Fruit fly (Drosophila melanogaster) whole organism, wandering third instar larva: ENCODE measurements around the gene CG4098.

Experiments
- CG32264 ChIP-seq: fragments of 200-800 bp; sonication (Bioruptor generic); optimal IDR thresholded peaks from 2 replicates; lab custom pipeline; 2016; ENCODE audit warnings: missing biosample characterization, missing genetic modification characterization
- Dfd ChIP-seq: fragments of >200 bp; optimal IDR thresholded peaks from 2 replicates; lab custom pipeline; 2017; ENCODE audit warnings: missing biosample characterization, missing genetic modification characterization
- GATAd ChIP-seq: sonication (Bioruptor generic); optimal IDR thresholded peaks from 2 replicates; lab custom pipeline; 2016; ENCODE audit warnings: missing biosample characterization, missing genetic modification characterization
- Hr78 ChIP-seq: fragments of >200 bp; optimal IDR thresholded peaks from 2 replicates; lab custom pipeline; 2017; ENCODE audit warnings: missing biosample characterization, missing genetic modification characterization
- Hr83 ChIP-seq: fragments of 200-300 bp; sonication (Bioruptor generic); optimal IDR thresholded peaks from 2 replicates; lab custom pipeline; 2016; ENCODE audit warnings: missing biosample characterization, mild to moderate bottlenecking, missing genetic modification characterization, moderate library complexity; ENCODE audit not compliant: poor library complexity, severe bottlenecking
- Rel ChIP-seq, 2 experiments: fragments of 200-800 bp; sonication (Bioruptor generic) in 1 of 2; optimal IDR thresholded peaks; 2 replicates in 1 of 2; 3 replicates in 1 of 2; lab custom pipeline; 2016 to 2019; ENCODE audit warnings: mild to moderate bottlenecking in 2 of 2, missing biosample characterization in 2 of 2, missing genetic modification characterization in 2 of 2, moderate library complexity in 1 of 2
- dl ChIP-seq, 2 experiments: fragments of 175-275, 200-275 bp in 1 of 2; fragments of 200-275 bp in 1 of 2; sonication (Bioruptor generic); optimal IDR thresholded peaks; lab custom pipeline; 2018; ENCODE audit warnings: mild to moderate bottlenecking in 2 of 2, missing biosample characterization in 2 of 2, missing genetic modification characterization in 2 of 2, moderate library complexity in 2 of 2; ENCODE audit not compliant: partially characterized antibody in 2 of 2, insufficient read depth in 1 of 2
- fru ChIP-seq: fragments of 200-800 bp; sonication (Bioruptor generic); optimal IDR thresholded peaks from 3 replicates; lab custom pipeline; 2016; ENCODE audit warnings: missing biosample characterization, mild to moderate bottlenecking, missing genetic modification characterization
- jim ChIP-seq: fragments of 175-275, 200-325 bp; sonication (Bioruptor generic); optimal IDR thresholded peaks from 2 replicates; lab custom pipeline; 2016; ENCODE audit warnings: missing biosample characterization, mild to moderate bottlenecking, missing genetic modification characterization
- lola ChIP-seq: fragments of >200 bp; optimal IDR thresholded peaks from 2 replicates; lab custom pipeline; 2017; ENCODE audit warnings: missing biosample characterization, missing genetic modification characterization
- pan ChIP-seq: fragments of >200 bp; optimal IDR thresholded peaks from 2 replicates; lab custom pipeline; 2017
- psq ChIP-seq: fragments of 200-800 bp; sonication (Bioruptor generic); optimal IDR thresholded peaks from 3 replicates; lab custom pipeline; 2017; ENCODE audit warnings: missing biosample characterization, mild to moderate bottlenecking, missing genetic modification characterization, moderate library complexity
- rgr ChIP-seq: fragments of 200-800 bp; sonication (Bioruptor generic); optimal IDR thresholded peaks from 3 replicates; lab custom pipeline; 2016; ENCODE audit warnings: missing biosample characterization, mild to moderate bottlenecking, missing genetic modification characterization
- sage ChIP-seq: fragments of 200-800 bp; sonication (Bioruptor generic); optimal IDR thresholded peaks from 2 replicates; lab custom pipeline; 2016; ENCODE audit warnings: missing biosample characterization, mild to moderate bottlenecking, missing genetic modification characterization

DNA sequence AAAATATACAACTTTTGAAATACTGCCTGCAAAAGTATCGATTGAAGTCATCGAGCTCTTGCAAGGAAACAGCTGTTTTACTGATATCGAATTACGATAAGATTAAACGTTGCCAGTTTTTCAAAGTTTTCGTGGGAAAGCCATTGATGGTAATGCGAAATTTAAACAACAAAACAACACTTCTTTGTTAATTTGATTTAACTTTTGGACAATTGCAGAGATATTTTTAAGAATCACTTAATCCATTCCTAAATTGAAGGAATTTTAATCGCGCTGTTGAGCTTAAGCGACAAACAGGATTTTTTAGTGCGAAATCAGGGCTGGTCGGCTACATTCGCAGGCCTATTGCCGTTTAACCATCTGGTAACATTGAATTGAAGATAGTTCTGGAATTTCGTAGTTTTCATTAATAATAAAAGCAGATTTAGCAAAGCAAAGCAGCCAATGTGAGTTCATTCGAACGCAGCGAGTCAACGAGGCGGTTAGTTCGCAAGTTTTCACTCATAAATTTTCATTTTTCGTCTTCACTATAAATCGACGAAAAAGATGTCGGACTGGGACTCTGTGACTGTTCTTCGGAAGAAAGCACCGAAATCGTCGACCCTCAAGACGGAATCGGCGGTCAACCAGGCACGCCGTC lies 34.7 kb downstream of the CG4098 start, which contains the start of gene mbf1:
- TF ChIP-seq Hr78 (GFP tag; lab: Kevin White, UChicago) (no peak), Dfd (GFP tag; lab: Kevin White, UChicago) (no peak), rgr (GFP tag; lab: Kevin White, UChicago) (no peak), GATAd (GFP tag; lab: Kevin White, UChicago) (no peak), Rel (GFP tag; optimal IDR thresholded peaks at IDR 0.05; lab: Kevin White, UChicago) (no peak), Rel (tag; optimal IDR thresholded peaks at IDR 0.05; lab: Kevin White, UChicago) (peak; percentile 33), CG32264 (GFP tag; lab: Kevin White, UChicago) (no peak), Hr83 (no peak), jim (GFP tag; lab: Kevin White, UChicago) (no peak), dl (GFP tag; optimal IDR thresholded peaks at IDR 0.05; lab: Kevin White, UChicago; ENCODE audit: insufficient read depth in 1 of 2, partially characterized antibody in 2 of 2) (no peak), psq (GFP tag; lab: Kevin White, UChicago) (no peak), lola (GFP tag; lab: Kevin White, UChicago) (no peak), fru (GFP tag; lab: Kevin White, UChicago) (peak; percentile 13), pan (no peak), sage (GFP tag; lab: Kevin White, UChicago) (no peak)
